Fruit fly (Drosophila melanogaster) whole organism, embryonic: ENCODE data around the gene Cyt-c-d.

Source experiments
- ATbp ChIP-seq: fragments of 200-800 bp; sonication (Bioruptor generic); optimal IDR thresholded peaks from 2 replicates; lab custom pipeline; 2017; ENCODE audit warnings: missing biosample characterization, mild to moderate bottlenecking, missing genetic modification characterization, missing genetic modification reagents
- Atf6 ChIP-seq: fragments of 200-800 bp; sonication (Bioruptor generic); IDR thresholded peaks from 2 replicates; pipeline ENCODE4 v1.3.6; 2022; ENCODE audit warnings: missing biosample characterization, missing genetic modification characterization
- B-H2 ChIP-seq: fragments of 200-800 bp; sonication (Bioruptor generic); optimal IDR thresholded peaks from 2 replicates; lab custom pipeline; 2018; ENCODE audit warnings: missing biosample characterization, mild to moderate bottlenecking, missing genetic modification characterization
- CG10147 ChIP-seq: fragments of 200-800 bp; sonication (Bioruptor generic); optimal IDR thresholded peaks from 2 replicates; lab custom pipeline; 2019; ENCODE audit warnings: missing biosample characterization, mild to moderate bottlenecking, missing genetic modification characterization, moderate library complexity
- CG10267 ChIP-seq: fragments of 200-800 bp; sonication (Bioruptor generic); optimal IDR thresholded peaks from 2 replicates; lab custom pipeline; 2018; ENCODE audit warnings: missing biosample characterization, mild to moderate bottlenecking, missing genetic modification characterization, moderate library complexity
- CG12104 ChIP-seq: fragments of 200-800 bp; sonication (Bioruptor generic); optimal IDR thresholded peaks from 3 replicates; lab custom pipeline; 2016; ENCODE audit warnings: missing biosample characterization, missing genetic modification characterization
- CG12236 ChIP-seq: fragments of 200-800 bp; sonication (Bioruptor generic); optimal IDR thresholded peaks from 2 replicates; lab custom pipeline; 2016; ENCODE audit warnings: missing biosample characterization, missing genetic modification characterization
- CG14965 ChIP-seq: fragments of 200-800 bp; sonication (Bioruptor generic); optimal IDR thresholded peaks from 2 replicates; lab custom pipeline; 2016; ENCODE audit warnings: missing biosample characterization, missing genetic modification characterization, borderline replicate concordance
- CG15479 ChIP-seq: fragments of 200-800 bp; sonication (Bioruptor generic); optimal IDR thresholded peaks from 3 replicates; lab custom pipeline; 2019; ENCODE audit warnings: missing biosample characterization, mild to moderate bottlenecking, missing genetic modification characterization, moderate library complexity
- CG17385 ChIP-seq: fragments of 200-800 bp; sonication (Bioruptor generic); optimal IDR thresholded peaks from 3 replicates; lab custom pipeline; 2018; ENCODE audit warnings: missing biosample characterization, mild to moderate bottlenecking, missing genetic modification characterization
- CG17568 ChIP-seq: fragments of 200-800 bp; sonication (Bioruptor generic); optimal IDR thresholded peaks from 2 replicates; lab custom pipeline; 2018; ENCODE audit warnings: missing biosample characterization, mild to moderate bottlenecking, missing genetic modification characterization, moderate library complexity
- CG18599 ChIP-seq: fragments of 200-800 bp; sonication (Bioruptor generic); optimal IDR thresholded peaks from 3 replicates; lab custom pipeline; 2017; ENCODE audit warnings: missing biosample characterization, missing genetic modification characterization, mild to moderate bottlenecking, moderate library complexity, missing genetic modification reagents
- CG18619 ChIP-seq: fragments of 200-800 bp; sonication (Bioruptor generic); optimal IDR thresholded peaks from 3 replicates; lab custom pipeline; 2017; ENCODE audit warnings: missing biosample characterization, mild to moderate bottlenecking, missing genetic modification characterization
- CG2129 ChIP-seq: fragments of 200-800 bp; sonication (Bioruptor generic); IDR thresholded peaks from 2 replicates; pipeline ENCODE4 v1.3.6; 2022; ENCODE audit warnings: missing biosample characterization, missing genetic modification characterization; ENCODE audit not compliant: partially characterized antibody
- CG2678 ChIP-seq: fragments of 200-800 bp; sonication (Bioruptor generic); optimal IDR thresholded peaks from 3 replicates; lab custom pipeline; 2019; ENCODE audit warnings: missing biosample characterization, mild to moderate bottlenecking, missing genetic modification characterization, moderate library complexity
- CG6765 ChIP-seq: fragments of 200-800 bp; sonication (Bioruptor generic); optimal IDR thresholded peaks from 3 replicates; lab custom pipeline; 2017; ENCODE audit warnings: missing biosample characterization, mild to moderate bottlenecking, missing genetic modification characterization
- CG7556 ChIP-seq: fragments of 200-800 bp; sonication (Bioruptor generic); optimal IDR thresholded peaks from 2 replicates; lab custom pipeline; 2017; ENCODE audit warnings: missing biosample characterization, mild to moderate bottlenecking, missing genetic modification characterization
- CG7963 ChIP-seq: fragments of 200-800 bp; sonication (Bioruptor generic); IDR thresholded peaks from 3 replicates; pipeline ENCODE4 v1.3.6; 2022; ENCODE audit warnings: missing biosample characterization, missing genetic modification characterization; ENCODE audit not compliant: partially characterized antibody
- Dp ChIP-seq: fragments of 200-800 bp; sonication (Bioruptor generic); optimal IDR thresholded peaks from 2 replicates; lab custom pipeline; 2018; ENCODE audit warnings: missing biosample characterization, mild to moderate bottlenecking, missing genetic modification characterization, moderate library complexity
- Dref ChIP-seq: fragments of 200-800 bp; sonication (Bioruptor generic); IDR thresholded peaks from 2 replicates; pipeline ENCODE4 v1.3.6; 2022; ENCODE audit warnings: missing biosample characterization, missing genetic modification characterization
- Gug ChIP-seq: fragments of 200-800 bp; sonication (Bioruptor generic); IDR thresholded peaks from 4 replicates; pipeline ENCODE4 v1.3.6; 2022; ENCODE audit warnings: missing biosample characterization, missing genetic modification characterization
- HLH4C ChIP-seq: fragments of 200-800 bp; sonication (Bioruptor generic); IDR thresholded peaks from 3 replicates; pipeline ENCODE4 v1.3.6; 2022; ENCODE audit warnings: missing biosample characterization, missing genetic modification characterization; ENCODE audit not compliant: partially characterized antibody
- Hmx ChIP-seq: fragments of 200-800 bp; sonication (Bioruptor generic); optimal IDR thresholded peaks from 2 replicates; lab custom pipeline; 2016; ENCODE audit warnings: missing biosample characterization, missing genetic modification characterization
- MTF-1 ChIP-seq: fragments of 200-800 bp; sonication (Bioruptor generic); optimal IDR thresholded peaks from 2 replicates; lab custom pipeline; 2018; ENCODE audit warnings: missing biosample characterization, mild to moderate bottlenecking, missing genetic modification characterization, borderline replicate concordance
- Max ChIP-seq: fragments of 200-800 bp; sonication (Bioruptor generic); optimal IDR thresholded peaks from 2 replicates; lab custom pipeline; 2016; ENCODE audit warnings: missing biosample characterization, mild to moderate bottlenecking, missing genetic modification characterization
- NC2β ChIP-seq: fragments of 200-800 bp; sonication (Bioruptor generic); optimal IDR thresholded peaks from 2 replicates; lab custom pipeline; 2016; ENCODE audit warnings: missing biosample characterization, missing genetic modification characterization
- Neu2 ChIP-seq: fragments of 200-800 bp; sonication (Bioruptor generic); optimal IDR thresholded peaks from 3 replicates; lab custom pipeline; 2016; ENCODE audit warnings: missing biosample characterization, missing genetic modification characterization, borderline replicate concordance
- PHDP ChIP-seq: fragments of 200-800 bp; sonication (Bioruptor generic); optimal IDR thresholded peaks from 3 replicates; lab custom pipeline; 2018; ENCODE audit warnings: missing biosample characterization, mild to moderate bottlenecking, missing genetic modification characterization, moderate library complexity
- Ravus ChIP-seq: fragments of 200-800 bp; sonication (Bioruptor generic); IDR thresholded peaks from 2 replicates; pipeline ENCODE4 v1.3.6; 2022; ENCODE audit warnings: missing biosample characterization, missing genetic modification characterization
- Scr ChIP-seq: fragments of 200-800 bp; sonication (Bioruptor generic); IDR thresholded peaks from 2 replicates; pipeline ENCODE4 v1.3.6; 2022; ENCODE audit warnings: missing biosample characterization, missing genetic modification characterization; ENCODE audit not compliant: partially characterized antibody
- TFAM ChIP-seq: fragments of 200-800 bp; sonication (Bioruptor generic); optimal IDR thresholded peaks from 2 replicates; lab custom pipeline; 2017; ENCODE audit warnings: missing biosample characterization, missing genetic modification characterization, inconsistent platforms
- Tbp ChIP-seq: fragments of >200 bp; optimal IDR thresholded peaks from 2 replicates; lab custom pipeline; 2018; ENCODE audit warnings: missing biosample characterization, missing genetic modification characterization
- ap ChIP-seq: fragments of 200-800 bp; sonication (Bioruptor generic); IDR thresholded peaks from 2 replicates; pipeline ENCODE4 v1.3.6; 2022; ENCODE audit warnings: missing biosample characterization, missing genetic modification characterization
- az2 ChIP-seq: fragments of 200-800 bp; sonication (Bioruptor generic); optimal IDR thresholded peaks from 3 replicates; lab custom pipeline; 2016; ENCODE audit warnings: missing biosample characterization, missing genetic modification characterization
- bcd ChIP-seq: fragments of 200-800 bp; sonication (Bioruptor generic); optimal IDR thresholded peaks from 2 replicates; lab custom pipeline; 2017; ENCODE audit warnings: missing biosample characterization, mild to moderate bottlenecking, missing genetic modification characterization
- chif ChIP-seq, 2 experiments: fragments of 200-800 bp; sonication (Bioruptor generic); optimal IDR thresholded peaks; 3 replicates each; lab custom pipeline; 2016; ENCODE audit warnings: missing biosample characterization in 2 of 2, missing genetic modification characterization in 2 of 2
- cwo ChIP-seq: fragments of 200-800 bp; sonication (Bioruptor generic); optimal IDR thresholded peaks from 3 replicates; lab custom pipeline; 2017; ENCODE audit warnings: missing biosample characterization, missing genetic modification characterization, mild to moderate bottlenecking, moderate library complexity, missing genetic modification reagents
- dati ChIP-seq: fragments of 200-800 bp; sonication (Bioruptor generic); IDR thresholded peaks from 2 replicates; pipeline ENCODE4 v1.3.6; 2022; ENCODE audit warnings: missing biosample characterization, missing genetic modification characterization
- emc ChIP-seq: fragments of 200-800 bp; sonication (Bioruptor generic); optimal IDR thresholded peaks from 2 replicates; lab custom pipeline; 2016; ENCODE audit warnings: missing biosample characterization, missing genetic modification characterization
- her ChIP-seq: fragments of 200-800 bp; sonication (Bioruptor generic); optimal IDR thresholded peaks from 2 replicates; lab custom pipeline; 2016; ENCODE audit warnings: missing biosample characterization, missing genetic modification characterization
- nom ChIP-seq: fragments of 200-800 bp; sonication (Bioruptor generic); optimal IDR thresholded peaks from 2 replicates; lab custom pipeline; 2017; ENCODE audit warnings: missing biosample characterization, missing genetic modification characterization, mild to moderate bottlenecking, moderate library complexity, missing genetic modification reagents
- repo ChIP-seq: fragments of 200-800 bp; sonication (Bioruptor generic); optimal IDR thresholded peaks from 2 replicates; lab custom pipeline; 2016; ENCODE audit warnings: missing biosample characterization, missing genetic modification characterization
- sna ChIP-seq: fragments of 200-800 bp; sonication (Bioruptor generic); IDR thresholded peaks from 2 replicates; pipeline ENCODE4 v1.3.6; 2022; ENCODE audit warnings: missing biosample characterization, missing genetic modification characterization; ENCODE audit not compliant: partially characterized antibody
- sqz ChIP-seq: fragments of 200-800 bp; sonication (Bioruptor generic); optimal IDR thresholded peaks from 3 replicates; lab custom pipeline; 2018; ENCODE audit warnings: missing biosample characterization, mild to moderate bottlenecking, missing genetic modification characterization
- stc ChIP-seq: fragments of 200-800 bp; sonication (Bioruptor generic); IDR thresholded peaks from 2 replicates; pipeline ENCODE4 v1.3.6; 2022; ENCODE audit warnings: missing biosample characterization, missing genetic modification characterization
- sug ChIP-seq: fragments of 200-800 bp; optimal IDR thresholded peaks from 2 replicates; lab custom pipeline; 2019; ENCODE audit warnings: missing biosample characterization, mild to moderate bottlenecking, missing genetic modification characterization, moderate library complexity
- tll ChIP-seq, 2 experiments: fragments of 200-800 bp in 1 of 2; fragments of >200 bp in 1 of 2; sonication (Bioruptor generic) in 1 of 2; optimal IDR thresholded peaks; 2 replicates each; lab custom pipeline; 2017 to 2019; ENCODE audit warnings: missing biosample characterization in 2 of 2, missing genetic modification characterization in 2 of 2, mild to moderate bottlenecking in 1 of 2, moderate library complexity in 1 of 2
- toy ChIP-seq: fragments of 200-800 bp; sonication (Bioruptor generic); IDR thresholded peaks from 2 replicates; pipeline ENCODE4 v1.3.6; 2022; ENCODE audit warnings: missing biosample characterization, missing genetic modification characterization

Gene Cyt-c-d

DNA sequence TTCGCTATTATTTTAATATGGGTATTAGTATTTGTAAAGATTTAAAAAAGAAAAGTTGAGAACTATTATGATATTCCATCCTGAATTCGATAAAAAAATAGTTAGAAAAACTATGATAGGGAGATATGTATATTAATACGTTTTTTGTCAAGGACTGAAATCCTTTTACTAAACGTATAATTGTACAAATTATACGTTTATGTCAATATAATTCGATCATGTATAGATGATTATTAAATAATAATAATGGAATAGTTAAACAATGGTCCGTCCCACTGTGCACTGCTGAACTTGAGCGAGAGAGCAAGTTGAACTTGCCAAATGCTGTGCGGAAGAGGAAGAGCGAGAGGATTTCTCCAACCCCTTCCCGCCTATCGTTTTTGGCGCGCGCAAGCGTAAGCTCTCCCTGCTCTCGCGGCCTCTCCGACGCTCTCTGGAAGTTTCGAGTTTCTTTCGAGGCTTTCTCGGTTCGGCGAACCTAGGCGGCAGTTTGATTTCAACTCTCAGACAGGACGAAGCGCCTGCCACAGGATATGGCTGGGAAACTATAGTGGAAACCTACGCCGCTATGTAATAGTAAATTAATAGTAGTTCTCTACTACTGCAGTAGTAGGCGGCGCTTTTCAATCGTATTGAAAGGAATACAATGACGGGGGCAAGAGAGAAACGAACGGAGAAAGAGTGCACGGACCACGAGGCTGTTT lies 30.6 kb upstream of the Cyt-c-d start (continued):
- TF ChIP-seq HLH4C (GFP tag; lab: Robert Waterston, UW) (no peak), cwo (GFP tag; lab: Kevin White, UChicago) (peak; percentile 75), PHDP (tag; lab: Kevin White, UChicago) (peak; percentile 80), Gug (no peak), CG10147 (peak; percentile 70), Dp (no peak), B-H2 (GFP tag; lab: Kevin White, UChicago) (peak; percentile 31), bcd (GFP tag; lab: Kevin White, UChicago) (peak; percentile 52), CG10267 (tag; lab: Kevin White, UChicago) (peak; percentile 64), CG2678 (peak; percentile 89), toy (GFP tag; lab: Robert Waterston, UW) (no peak), sqz (no peak), CG7963 (GFP tag; lab: Robert Waterston, UW) (no peak), Dref (GFP tag; lab: Robert Waterston, UW) (no peak), nom (peak; percentile 36), CG14965 (GFP tag; lab: Kevin White, UChicago) (no peak), ap (GFP tag; lab: Robert Waterston, UW) (no peak), Atf6 (GFP tag; lab: Robert Waterston, UW) (peak; percentile 40; the same call in 1 of the 2 replicates), chif (GFP tag; optimal IDR thresholded peaks at IDR 0.05; lab: Kevin White, UChicago) (no peak), sna (no peak), CG17385 (peak; percentile 78), Scr (GFP tag; lab: Robert Waterston, UW) (no peak), ATbp (GFP tag; lab: Kevin White, UChicago) (peak; percentile 41), her (GFP tag; lab: Kevin White, UChicago) (no peak), CG18619 (GFP tag; lab: Kevin White, UChicago) (peak; percentile 60), CG15479 (GFP tag; lab: Kevin White, UChicago) (no peak), Neu2 (no peak), repo (no peak), Tbp (GFP tag; lab: Kevin White, UChicago) (no peak), Hmx (GFP tag; lab: Kevin White, UChicago) (no peak), Max (GFP tag; lab: Kevin White, UChicago) (peak; percentile 25), sug (peak; percentile 62), NC2β (GFP tag; lab: Kevin White, UChicago) (no peak), emc (no peak), MTF-1 (peak; percentile 4), Ravus (GFP tag; lab: Robert Waterston, UW) (no peak), stc (GFP tag; lab: Robert Waterston, UW) (no peak), CG6765 (GFP tag; lab: Kevin White, UChicago) (no peak), az2 (GFP tag; lab: Kevin White, UChicago) (peak; percentile 38), CG12104 (GFP tag; lab: Kevin White, UChicago) (peak; percentile 12), CG12236 (GFP tag; lab: Kevin White, UChicago) (no peak), CG7556 (GFP tag; lab: Kevin White, UChicago) (peak; percentile 80), CG18599 (GFP tag; lab: Kevin White, UChicago) (peak; percentile 75), TFAM (GFP tag; lab: Kevin White, UChicago) (no peak), dati (GFP tag; lab: Robert Waterston, UW) (no peak), CG2129 (GFP tag; lab: Robert Waterston, UW) (no peak), tll (GFP tag; optimal IDR thresholded peaks at IDR 0.05; lab: Kevin White, UChicago) (no peak), CG17568 (no peak)
